Fruit fly (Drosophila melanogaster) whole organism, embryonic: ENCODE results near the gene CG9498.

Source experiments
- Abd-B ChIP-seq: fragments of 200-800 bp; sonication (Bioruptor generic); optimal IDR thresholded peaks from 2 replicates; lab custom pipeline; 2018; ENCODE audit warnings: missing biosample characterization, mild to moderate bottlenecking, missing genetic modification characterization, moderate library complexity
- Ada2b ChIP-seq: fragments of 200-800 bp; sonication (Bioruptor generic); IDR thresholded peaks from 2 replicates; pipeline ENCODE4 v1.3.6; 2022; ENCODE audit warnings: missing biosample characterization, missing genetic modification characterization
- B-H2 ChIP-seq: fragments of 200-800 bp; sonication (Bioruptor generic); optimal IDR thresholded peaks from 2 replicates; lab custom pipeline; 2018; ENCODE audit warnings: missing biosample characterization, mild to moderate bottlenecking, missing genetic modification characterization
- CG11398 ChIP-seq: fragments of 200-800 bp; sonication (Bioruptor generic); optimal IDR thresholded peaks from 2 replicates; lab custom pipeline; 2016; ENCODE audit warnings: missing biosample characterization, missing genetic modification characterization
- CG13424 ChIP-seq: fragments of 200-800 bp; sonication (Bioruptor generic); optimal IDR thresholded peaks from 2 replicates; lab custom pipeline; 2019; ENCODE audit warnings: missing biosample characterization, mild to moderate bottlenecking, missing genetic modification characterization, moderate library complexity
- CG13624 ChIP-seq: fragments of 200-800 bp; sonication (Bioruptor generic); optimal IDR thresholded peaks from 2 replicates; lab custom pipeline; 2016; ENCODE audit warnings: missing biosample characterization, missing genetic modification characterization
- CG15269 ChIP-seq: fragments of 200-800 bp; sonication (Bioruptor generic); optimal IDR thresholded peaks from 2 replicates; lab custom pipeline; 2018; ENCODE audit warnings: missing biosample characterization, mild to moderate bottlenecking, missing genetic modification characterization, moderate library complexity
- CG16815 ChIP-seq: fragments of 200-800 bp; sonication (Bioruptor generic); optimal IDR thresholded peaks from 3 replicates; lab custom pipeline; 2017; ENCODE audit warnings: missing biosample characterization, mild to moderate bottlenecking, missing genetic modification characterization
- CG17612 ChIP-seq: fragments of 200-800 bp; sonication (Bioruptor generic); IDR thresholded peaks from 2 replicates; pipeline ENCODE4 v1.3.6; 2022; ENCODE audit warnings: missing biosample characterization, missing genetic modification characterization
- CG17802 ChIP-seq: fragments of 200-800 bp; sonication (Bioruptor generic); optimal IDR thresholded peaks from 2 replicates; lab custom pipeline; 2018; ENCODE audit warnings: missing biosample characterization, mild to moderate bottlenecking, missing genetic modification characterization, moderate library complexity
- CG18262 ChIP-seq: fragments of 200-800 bp; optimal IDR thresholded peaks from 3 replicates; lab custom pipeline; 2019; ENCODE audit warnings: missing biosample characterization, mild to moderate bottlenecking, missing genetic modification characterization, moderate library complexity
- CG18619 ChIP-seq: fragments of 200-800 bp; sonication (Bioruptor generic); optimal IDR thresholded peaks from 3 replicates; lab custom pipeline; 2017; ENCODE audit warnings: missing biosample characterization, mild to moderate bottlenecking, missing genetic modification characterization
- CG30431 ChIP-seq: fragments of 200-800 bp; sonication (Bioruptor generic); optimal IDR thresholded peaks from 2 replicates; lab custom pipeline; 2017; ENCODE audit warnings: missing biosample characterization, missing genetic modification characterization
- CG31441 ChIP-seq: fragments of 200-800 bp; sonication (Bioruptor generic); IDR thresholded peaks from 2 replicates; pipeline ENCODE4 v1.3.6; 2022; ENCODE audit warnings: missing biosample characterization, missing genetic modification characterization
- CG34224 ChIP-seq: fragments of 200-800 bp; sonication (Bioruptor generic); IDR thresholded peaks from 3 replicates; pipeline ENCODE4 v1.3.6; 2022; ENCODE audit warnings: missing biosample characterization, missing genetic modification characterization; ENCODE audit not compliant: partially characterized antibody
- CG6765 ChIP-seq: fragments of 200-800 bp; sonication (Bioruptor generic); optimal IDR thresholded peaks from 3 replicates; lab custom pipeline; 2017; ENCODE audit warnings: missing biosample characterization, mild to moderate bottlenecking, missing genetic modification characterization
- CG7556 ChIP-seq: fragments of 200-800 bp; sonication (Bioruptor generic); optimal IDR thresholded peaks from 2 replicates; lab custom pipeline; 2017; ENCODE audit warnings: missing biosample characterization, mild to moderate bottlenecking, missing genetic modification characterization
- CG8089 ChIP-seq: fragments of 200-800 bp; sonication (Bioruptor generic); optimal IDR thresholded peaks from 3 replicates; lab custom pipeline; 2016; ENCODE audit warnings: missing biosample characterization, missing genetic modification characterization
- CHES-1-like ChIP-seq: fragments of 200-800 bp; sonication (Bioruptor generic); optimal IDR thresholded peaks from 2 replicates; lab custom pipeline; 2016; ENCODE audit warnings: missing biosample characterization, missing genetic modification characterization
- Fer2 ChIP-seq: fragments of 200-800 bp; sonication (Bioruptor generic); optimal IDR thresholded peaks from 2 replicates; lab custom pipeline; 2018; ENCODE audit warnings: missing biosample characterization, mild to moderate bottlenecking, missing genetic modification characterization, moderate library complexity
- Gug ChIP-seq: fragments of 200-800 bp; sonication (Bioruptor generic); IDR thresholded peaks from 4 replicates; pipeline ENCODE4 v1.3.6; 2022; ENCODE audit warnings: missing biosample characterization, missing genetic modification characterization
- HLH4C ChIP-seq: fragments of 200-800 bp; sonication (Bioruptor generic); IDR thresholded peaks from 3 replicates; pipeline ENCODE4 v1.3.6; 2022; ENCODE audit warnings: missing biosample characterization, missing genetic modification characterization; ENCODE audit not compliant: partially characterized antibody
- Hr39 ChIP-seq: fragments of >200 bp; optimal IDR thresholded peaks from 2 replicates; lab custom pipeline; 2017
- Lim3 ChIP-seq: fragments of 200-800 bp; sonication (Bioruptor generic); IDR thresholded peaks from 2 replicates; pipeline ENCODE4 v1.3.6; 2022; ENCODE audit warnings: missing biosample characterization, missing genetic modification characterization
- Ptx1 ChIP-seq: fragments of 200-800 bp; sonication (Bioruptor generic); IDR thresholded peaks from 2 replicates; pipeline ENCODE4 v1.3.6; 2022; ENCODE audit warnings: missing biosample characterization, missing genetic modification characterization
- Rx ChIP-seq: fragments of 200-800 bp; sonication (Bioruptor generic); IDR thresholded peaks from 2 replicates; pipeline ENCODE4 v1.3.6; 2022; ENCODE audit warnings: missing biosample characterization, missing genetic modification characterization
- Sox102F ChIP-seq: fragments of 200-800 bp; sonication (Bioruptor generic); optimal IDR thresholded peaks from 2 replicates; lab custom pipeline; 2018; ENCODE audit warnings: missing biosample characterization, mild to moderate bottlenecking, missing genetic modification characterization, moderate library complexity
- Ssrp ChIP-seq: fragments of 200-800 bp; sonication (Bioruptor generic); optimal IDR thresholded peaks from 2 replicates; lab custom pipeline; 2018; ENCODE audit warnings: missing biosample characterization, mild to moderate bottlenecking, missing genetic modification characterization, moderate library complexity
- Trl ChIP-seq, 3 experiments: fragments of >200 bp in 2 of 3; fragments of 200-800 bp in 1 of 3; sonication (Bioruptor generic) in 1 of 3; optimal IDR thresholded peaks; 2 replicates in 1 of 3; 3 replicates in 2 of 3; lab custom pipeline; 2016 to 2017; ENCODE audit warnings: missing biosample characterization in 1 of 3, missing genetic modification characterization in 1 of 3
- YL-1 ChIP-seq: fragments of 200-800 bp; sonication (Bioruptor generic); optimal IDR thresholded peaks from 3 replicates; lab custom pipeline; 2017; ENCODE audit warnings: missing biosample characterization, mild to moderate bottlenecking, missing genetic modification characterization
- chif ChIP-seq, 2 experiments: fragments of 200-800 bp; sonication (Bioruptor generic); optimal IDR thresholded peaks; 3 replicates each; lab custom pipeline; 2016; ENCODE audit warnings: missing biosample characterization in 2 of 2, missing genetic modification characterization in 2 of 2
- dan ChIP-seq: fragments of 200-800 bp; sonication (Bioruptor generic); IDR thresholded peaks from 2 replicates; pipeline ENCODE4 v1.3.6; 2022; ENCODE audit warnings: missing biosample characterization, missing genetic modification characterization
- gem ChIP-seq: fragments of 200-800 bp; sonication (Bioruptor generic); optimal IDR thresholded peaks from 2 replicates; lab custom pipeline; 2019; ENCODE audit warnings: missing biosample characterization, mild to moderate bottlenecking, missing genetic modification characterization, moderate library complexity
- grau ChIP-seq: fragments of 200-800 bp; optimal IDR thresholded peaks from 3 replicates; lab custom pipeline; 2019; ENCODE audit warnings: missing biosample characterization, mild to moderate bottlenecking, missing genetic modification characterization, moderate library complexity
- h ChIP-seq: fragments of >200 bp; optimal IDR thresholded peaks from 2 replicates; lab custom pipeline; 2017
- kay ChIP-seq: fragments of 200-800 bp; sonication (Bioruptor generic); optimal IDR thresholded peaks from 2 replicates; lab custom pipeline; 2016; ENCODE audit warnings: missing biosample characterization, missing genetic modification characterization
- lbe ChIP-seq: fragments of 200-800 bp; sonication (Bioruptor generic); optimal IDR thresholded peaks from 2 replicates; lab custom pipeline; 2016; ENCODE audit warnings: missing biosample characterization, mild to moderate bottlenecking, missing genetic modification characterization
- pan ChIP-seq, 4 experiments: fragments of >200 bp in 3 of 4; fragments of 200-800 bp in 1 of 4; sonication (Bioruptor generic) in 1 of 4; optimal IDR thresholded peaks in 3 of 4; IDR thresholded peaks in 1 of 4; 2 replicates each; pipeline versions ENCODE4 v1.3.6 to Lab custom; 2017 to 2022; ENCODE audit warnings: missing biosample characterization in 2 of 4, missing genetic modification characterization in 2 of 4, mixed read lengths in 1 of 4
- phol ChIP-seq: fragments of 200-800 bp; sonication (Bioruptor generic); optimal IDR thresholded peaks from 3 replicates; lab custom pipeline; 2018; ENCODE audit warnings: missing biosample characterization, mild to moderate bottlenecking, missing genetic modification characterization, moderate library complexity
- ro ChIP-seq: fragments of 200-800 bp; sonication (Bioruptor generic); IDR thresholded peaks from 2 replicates; pipeline ENCODE4 v1.3.6; 2022; ENCODE audit warnings: missing biosample characterization, missing genetic modification characterization
- sisA ChIP-seq: fragments of 200-800 bp; sonication (Bioruptor generic); IDR thresholded peaks from 2 replicates; pipeline ENCODE4 v1.3.6; 2022; ENCODE audit warnings: missing biosample characterization, missing genetic modification characterization
- sqz ChIP-seq: fragments of 200-800 bp; sonication (Bioruptor generic); optimal IDR thresholded peaks from 3 replicates; lab custom pipeline; 2018; ENCODE audit warnings: missing biosample characterization, mild to moderate bottlenecking, missing genetic modification characterization
- toy ChIP-seq: fragments of 200-800 bp; sonication (Bioruptor generic); IDR thresholded peaks from 2 replicates; pipeline ENCODE4 v1.3.6; 2022; ENCODE audit warnings: missing biosample characterization, missing genetic modification characterization
- zen2 ChIP-seq: fragments of 200-800 bp; sonication (Bioruptor generic); IDR thresholded peaks from 3 replicates; pipeline ENCODE4 v1.3.6; 2022; ENCODE audit warnings: missing biosample characterization, missing genetic modification characterization; ENCODE audit not compliant: partially characterized antibody

The CG9498 gene

dm6 chr2L:6309879-6310278 is 41.0 kb downstream of the CG9498 start (continued):
- TF ChIP-seq phol (tag; lab: Kevin White, UChicago) (peak; percentile 47), CG7556 (GFP tag; lab: Kevin White, UChicago) (peak; percentile 33), CG13424 (tag; lab: Kevin White, UChicago) (no peak), CG6765 (no peak), CG17802 (no peak), sisA (GFP tag; lab: Robert Waterston, UW) (no peak), Ptx1 (0 out of 2 replicates have a peak, but pooled peaks have one; percentile 14), CG16815 (GFP tag; lab: Kevin White, UChicago) (no peak), CG17612 (GFP tag; lab: Robert Waterston, UW) (no peak), sqz (no peak), HLH4C (GFP tag; lab: Robert Waterston, UW) (no peak), CG13624 (GFP tag; lab: Kevin White, UChicago) (no peak), Sox102F (GFP tag; lab: Kevin White, UChicago) (peak; percentile 10), h (no peak), CG15269 (peak; percentile 5), YL-1 (no peak), CG31441 (peak; percentile 63), grau (no peak), Hr39 (lab: Kevin White, UChicago) (no peak), CG30431 (GFP tag; lab: Kevin White, UChicago) (no peak), CG18619 (GFP tag; lab: Kevin White, UChicago) (no peak), lbe (no peak), toy (GFP tag; lab: Robert Waterston, UW) (no peak), CG11398 (GFP tag; lab: Kevin White, UChicago) (no peak), dan (GFP tag; lab: Robert Waterston, UW) (no peak), kay (GFP tag; lab: Kevin White, UChicago) (no peak)

dm6 chr2L:6308651-6309050 is 42.2 kb downstream of the CG9498 start, which contains the start of the genes CG43922 and CG13984:
CG43922 (minus strand) TSS chr2L:6308751.
CG13984 (plus strand) TSS chr2L:6308819.
- TF ChIP-seq zen2 (GFP tag; lab: Robert Waterston, UW): no peak
- no peak for TF ChIP-seq ro (GFP tag; lab: Robert Waterston, UW)
- no peak for TF ChIP-seq Ssrp
- no peak for TF ChIP-seq Lim3 (GFP tag; lab: Robert Waterston, UW)
- no peak for TF ChIP-seq CG34224
- no peak for TF ChIP-seq CHES-1-like (GFP tag; lab: Kevin White, UChicago)
- no peak for TF ChIP-seq CG8089 (GFP tag; lab: Kevin White, UChicago)
- TF ChIP-seq gem (tag; lab: Kevin White, UChicago): no peak
- no peak for TF ChIP-seq Rx
- TF ChIP-seq Gug (GFP tag; lab: Robert Waterston, UW): no peak
- no peak for TF ChIP-seq CG18262
- TF ChIP-seq Trl (optimal IDR thresholded peaks at IDR 0.05; lab: Kevin White, UChicago): no peak
- no peak for TF ChIP-seq Trl (GFP tag; optimal IDR thresholded peaks at IDR 0.05; lab: Kevin White, UChicago)
- TF ChIP-seq pan (optimal IDR thresholded peaks at IDR 0.05; lab: Kevin White, UChicago): no peak
- TF ChIP-seq pan (GFP tag; optimal IDR thresholded peaks at IDR 0.05 in 1 of 2, IDR thresholded peaks at IDR 0.05 in 1 of 2): no peak
- TF ChIP-seq Abd-B (GFP tag; lab: Kevin White, UChicago): no peak
- TF ChIP-seq B-H2 (GFP tag; lab: Kevin White, UChicago): no peak
- no peak for TF ChIP-seq Ada2b (GFP tag; lab: Robert Waterston, UW)
- no peak for TF ChIP-seq Fer2 (tag; lab: Kevin White, UChicago)
- TF ChIP-seq YL-1: no peak
- no peak for TF ChIP-seq chif (GFP tag; optimal IDR thresholded peaks at IDR 0.05; lab: Kevin White, UChicago)
- TF ChIP-seq, all 482 proteins: peak for 0
